Worm (Caenorhabditis elegans) whole organism, L2 larva: ENCODE results near the gene ari-2.

ENCODE experiments used
- Y55F3AM.14 ChIP-seq: fragments of 200-800 bp; sonication (Bioruptor generic); optimal IDR thresholded peaks from 2 replicates; lab custom pipeline; 2018; ENCODE audit warnings: mild to moderate bottlenecking, missing genetic modification characterization, missing compliant biosample characterization
- ama-1 ChIP-seq: fragments of 150-350 bp; optimal IDR thresholded peaks from 2 replicates; lab custom pipeline; 2018; ENCODE audit warnings: inconsistent platforms
- egl-27 ChIP-seq: sonication (generic microtip); optimal IDR thresholded peaks from 3 replicates; lab custom pipeline; 2017; ENCODE audit warnings: missing biosample characterization, missing genetic modification reagents, missing genetic modification characterization
- elt-3 ChIP-seq: sonication (generic microtip); optimal IDR thresholded peaks from 2 replicates; lab custom pipeline; 2017; ENCODE audit warnings: missing biosample characterization, missing genetic modification characterization
- lin-39 ChIP-seq: fragments of 150-350 bp; optimal IDR thresholded peaks from 2 replicates; lab custom pipeline; 2014; ENCODE audit warnings: missing biosample characterization, missing genetic modification reagents, missing genetic modification characterization
- mdl-1 ChIP-seq, 2 experiments: fragments of 150-350 bp in 1 of 2; sonication (generic microtip) in 1 of 2; optimal IDR thresholded peaks; 2 replicates each; lab custom pipeline; 2017; ENCODE audit warnings: missing biosample characterization in 2 of 2, missing genetic modification characterization in 2 of 2
- nhr-12 ChIP-seq: fragments of 150-350 bp; optimal IDR thresholded peaks from 2 replicates; lab custom pipeline; 2014; ENCODE audit warnings: missing biosample characterization, missing genetic modification characterization
- nhr-129 ChIP-seq: fragments of 150-350 bp; optimal IDR thresholded peaks from 2 replicates; lab custom pipeline; 2014; ENCODE audit warnings: missing biosample characterization, missing genetic modification characterization
- nhr-77 ChIP-seq: fragments of 150-350 bp; optimal IDR thresholded peaks from 2 replicates; lab custom pipeline; 2014; ENCODE audit warnings: missing biosample characterization, missing genetic modification characterization
- skn-1 ChIP-seq: sonication (generic microtip); optimal IDR thresholded peaks from 2 replicates; lab custom pipeline; 2017; ENCODE audit warnings: missing biosample characterization, missing genetic modification characterization
- snpc-4 ChIP-seq: fragments of 150-350 bp; optimal IDR thresholded peaks from 2 replicates; lab custom pipeline; 2014; ENCODE audit warnings: missing biosample characterization, missing genetic modification characterization
- unc-39 ChIP-seq: fragments of 150-350 bp; optimal IDR thresholded peaks from 2 replicates; lab custom pipeline; 2014; ENCODE audit warnings: missing biosample characterization, missing genetic modification characterization
- unc-62 ChIP-seq: fragments of 150-350 bp; optimal IDR thresholded peaks from 2 replicates; lab custom pipeline; 2014; ENCODE audit warnings: missing biosample characterization, missing genetic modification reagents, missing genetic modification characterization
- zag-1 ChIP-seq: fragments of 150-350 bp; optimal IDR thresholded peaks from 2 replicates; lab custom pipeline; 2014; ENCODE audit warnings: missing biosample characterization, missing genetic modification characterization

DNA sequence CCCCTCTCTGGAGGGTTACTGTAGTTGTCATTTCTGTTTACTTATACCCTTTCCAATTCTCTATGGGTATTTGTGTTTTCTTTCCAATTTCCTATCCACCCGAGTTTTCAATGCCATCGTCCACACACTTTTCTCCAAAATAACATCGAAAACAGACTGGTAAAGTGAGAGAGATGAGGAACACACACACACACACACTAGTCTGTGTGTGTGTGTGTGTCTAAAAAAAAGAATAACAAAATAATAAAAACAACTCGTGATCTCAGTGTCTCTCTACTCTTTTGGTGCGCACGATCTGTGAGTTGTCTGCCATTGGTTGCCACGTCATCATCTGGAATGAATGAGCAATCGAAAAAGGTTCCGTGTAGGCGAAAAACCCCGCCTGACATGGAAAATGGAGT, 35.4 kb downstream of the ari-2 start:
- TF ChIP-seq unc-39 (tag; lab: Kevin White, UChicago) = no peak
- TF ChIP-seq mdl-1 (tag; optimal IDR thresholded peaks at IDR 0.05; lab: Kevin White, UChicago) = no peak
- TF ChIP-seq Y55F3AM.14 (GFP tag; lab: Kevin White, UChicago) = peak; percentile 92
- no peak for TF ChIP-seq nhr-12 (tag; lab: Kevin White, UChicago)
- TF ChIP-seq egl-27 = no peak
- no peak for TF ChIP-seq elt-3 (tag; lab: Kevin White, UChicago)
- no peak for TF ChIP-seq zag-1 (tag; lab: Kevin White, UChicago)
- peak; percentile 84 for TF ChIP-seq nhr-129 (tag; lab: Kevin White, UChicago)
- TF ChIP-seq nhr-77 = no peak
- TF ChIP-seq lin-39 (tag; lab: Kevin White, UChicago) = no peak
- TF ChIP-seq snpc-4 (tag; lab: Kevin White, UChicago) = no peak
- TF ChIP-seq unc-62 = no peak
- no peak for TF ChIP-seq skn-1 (tag; lab: Kevin White, UChicago)
- no peak for TF ChIP-seq ama-1 (lab: Kevin White, UChicago)
